Worm (Caenorhabditis elegans): ENCODE data around the gene F16G10.13.

The F16G10.13 gene

ce11 chrII:2363673-2364072 is 32.1 kb downstream of the F16G10.13 start, which contains the start of gene F43C11.11:
F43C11.11 (minus strand) TSS chrII:2363773.
- TF ChIP-seq nhr-28 (tag; optimal IDR thresholded peaks at IDR 0.05): no peak
- no peak for TF ChIP-seq lsy-2 (tag; optimal IDR thresholded peaks at IDR 0.05)
- TF ChIP-seq blmp-1 (tag; optimal IDR thresholded peaks at IDR 0.05): no peak
- TF ChIP-seq ceh-39 (tag; optimal IDR thresholded peaks at IDR 0.05): no peak
- TF ChIP-seq bed-3 (GFP tag; optimal IDR thresholded peaks at IDR 0.05): no peak
- no peak for TF ChIP-seq zip-8 (tag; optimal IDR thresholded peaks at IDR 0.05)
- TF ChIP-seq mep-1 (tag; optimal IDR thresholded peaks at IDR 0.05): no peak
- no peak for TF ChIP-seq nhr-76 (tag; optimal IDR thresholded peaks at IDR 0.05)
- no peak for TF ChIP-seq cnd-1 (tag; optimal IDR thresholded peaks at IDR 0.05)
- no peak for TF ChIP-seq unc-62 (GFP tag; optimal IDR thresholded peaks at IDR 0.05)
- TF ChIP-seq ceh-43 (GFP tag; optimal IDR thresholded peaks at IDR 0.05): no peak
- no peak for TF ChIP-seq ceh-83 (GFP tag; optimal IDR thresholded peaks at IDR 0.05)
- no peak for TF ChIP-seq M03D4.4 (tag; optimal IDR thresholded peaks at IDR 0.05)
- TF ChIP-seq unc-120 (tag; optimal IDR thresholded peaks at IDR 0.05; ENCODE audit: poor library complexity, severe bottlenecking): no peak
- no peak for TF ChIP-seq snpc-4 (tag; optimal IDR thresholded peaks at IDR 0.05)
- no peak for TF ChIP-seq sem-2 (GFP tag; optimal IDR thresholded peaks at IDR 0.05)
- TF ChIP-seq ztf-11 (tag; optimal IDR thresholded peaks at IDR 0.05): no peak

ce11 chrII:2359965-2360364 is 35.8 kb downstream of the F16G10.13 start, which contains the start of gene F43C11.16:
F43C11.16 (minus strand) TSS chrII:2360065.
- TF ChIP-seq ham-2 (GFP tag; optimal IDR thresholded peaks at IDR 0.05) (no peak), nhr-237 (tag; optimal IDR thresholded peaks at IDR 0.05) (no peak), tbx-8 (GFP tag; optimal IDR thresholded peaks at IDR 0.05) (no peak), ceh-43 (GFP tag; optimal IDR thresholded peaks at IDR 0.05) (no peak)

DNA sequence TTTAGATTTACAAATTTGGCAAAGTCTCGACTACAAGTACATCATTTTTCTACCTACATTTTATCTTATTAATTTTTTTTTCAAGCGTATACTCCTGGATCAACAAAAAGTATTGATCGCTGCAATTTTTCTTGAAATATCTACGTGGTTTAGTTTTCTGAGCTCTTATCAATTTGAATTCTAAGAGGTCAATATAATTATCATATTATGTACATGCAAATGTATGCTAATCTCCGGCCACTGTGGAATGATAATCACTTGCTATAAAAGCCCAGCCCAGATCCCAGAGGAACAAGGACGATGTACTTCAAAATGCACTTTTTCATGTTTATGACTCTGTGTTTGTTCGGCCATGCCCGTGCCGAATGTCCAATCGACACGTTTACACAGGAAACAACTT is 39.0 kb downstream of the F16G10.13 start, which contains the start of gene F43C11.1:
F43C11.1 (plus strand) TSS at position 301 of the 400 bp plus-strand sequence.
- no peak for TF ChIP-seq sem-2 (GFP tag; optimal IDR thresholded peaks at IDR 0.05)
- TF ChIP-seq ceh-43 (GFP tag; optimal IDR thresholded peaks at IDR 0.05): no peak
- TF ChIP-seq pha-4 (tag; optimal IDR thresholded peaks at IDR 0.05): no peak
- no peak for TF ChIP-seq lin-13 (tag; optimal IDR thresholded peaks at IDR 0.05)
- no peak for TF ChIP-seq hlh-1 (tag; optimal IDR thresholded peaks at IDR 0.05)
- no peak for TF ChIP-seq ces-1 (GFP tag; optimal IDR thresholded peaks at IDR 0.05)
- no peak for TF ChIP-seq mls-2 (tag; optimal IDR thresholded peaks at IDR 0.05)
- no peak for TF ChIP-seq nhr-28 (tag; optimal IDR thresholded peaks at IDR 0.05)
- no peak for TF ChIP-seq mep-1 (tag; optimal IDR thresholded peaks at IDR 0.05)
- TF ChIP-seq ztf-11 (tag; optimal IDR thresholded peaks at IDR 0.05): no peak
- TF ChIP-seq nhr-76 (tag; optimal IDR thresholded peaks at IDR 0.05): no peak
- no peak for TF ChIP-seq tbx-8 (GFP tag; optimal IDR thresholded peaks at IDR 0.05)

DNA sequence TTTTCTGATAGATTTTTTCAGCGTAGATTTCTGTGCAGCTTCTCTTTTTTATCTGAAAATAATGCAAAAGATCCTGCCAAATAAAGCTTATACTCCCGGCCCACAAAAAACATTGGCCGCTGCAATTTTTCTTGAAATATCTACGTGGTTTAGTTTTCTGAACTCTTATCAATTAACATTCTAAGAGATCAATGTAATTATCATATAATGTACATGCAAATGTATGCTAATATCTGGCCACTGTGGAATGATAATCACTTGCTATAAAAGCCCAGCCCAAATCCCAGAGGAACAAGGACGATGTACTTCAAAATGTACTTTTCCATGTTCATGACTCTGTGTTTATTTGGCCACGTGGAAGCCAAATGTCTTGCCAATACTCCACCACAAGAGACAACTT is 41.3 kb downstream of the F16G10.13 start, which contains the start of gene F43C11.2:
F43C11.2 (plus strand) TSS at position 301 of the 400 bp plus-strand sequence.
- TF ChIP-seq ztf-11 (tag; optimal IDR thresholded peaks at IDR 0.05) (no peak), unc-39 (tag; optimal IDR thresholded peaks at IDR 0.05) (no peak), nhr-76 (tag; optimal IDR thresholded peaks at IDR 0.05) (no peak), ceh-43 (GFP tag; optimal IDR thresholded peaks at IDR 0.05) (no peak), blmp-1 (tag; optimal IDR thresholded peaks at IDR 0.05) (no peak), lin-32 (GFP tag; optimal IDR thresholded peaks at IDR 0.05) (no peak), mls-2 (tag; optimal IDR thresholded peaks at IDR 0.05) (no peak), pha-4 (tag; optimal IDR thresholded peaks at IDR 0.05) (no peak), unc-120 (tag; optimal IDR thresholded peaks at IDR 0.05; ENCODE audit: poor library complexity, severe bottlenecking) (no peak), lin-13 (tag; optimal IDR thresholded peaks at IDR 0.05) (no peak), sptf-1 (tag; optimal IDR thresholded peaks at IDR 0.05) (no peak), zip-8 (tag; optimal IDR thresholded peaks at IDR 0.05) (no peak), drap-1 (GFP tag; optimal IDR thresholded peaks at IDR 0.05) (no peak), ham-2 (GFP tag; optimal IDR thresholded peaks at IDR 0.05) (no peak)

ce11 chrII:2353012-2353411 is 42.8 kb downstream of the F16G10.13 start, which contains the start of gene F43C11.3:
F43C11.3 (plus strand) TSS chrII:2353312.
- TF ChIP-seq nhr-237 (tag; optimal IDR thresholded peaks at IDR 0.05) (no peak), sptf-1 (tag; optimal IDR thresholded peaks at IDR 0.05) (no peak)

DNA sequence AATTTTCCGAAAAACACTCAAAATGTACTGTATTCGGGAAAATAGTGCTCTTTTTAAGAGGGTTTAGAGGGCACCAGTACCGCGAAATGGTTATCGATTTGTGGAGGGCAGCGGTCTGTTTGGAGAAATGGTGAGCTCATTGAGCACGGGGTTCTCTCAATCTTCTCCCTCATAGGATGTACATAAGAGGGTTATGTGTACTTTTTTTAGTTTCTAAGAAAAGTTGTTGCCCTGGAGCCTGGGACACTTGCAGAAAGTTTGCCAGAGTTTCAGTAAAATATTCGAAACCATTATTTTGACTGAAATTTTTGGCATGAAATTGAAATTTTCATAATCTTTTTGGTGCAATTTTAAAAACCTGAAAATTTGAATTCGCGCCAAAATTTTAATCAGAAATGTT is 43.2 kb downstream of the F16G10.13 start, which contains the start of gene F43C11.10:
F43C11.10 (minus strand) TSS at position 101 of the 400 bp plus-strand sequence.
- TF ChIP-seq M03D4.4 (tag; optimal IDR thresholded peaks at IDR 0.05): no peak
- TF ChIP-seq sem-2 (GFP tag; optimal IDR thresholded peaks at IDR 0.05): no peak
- no peak for TF ChIP-seq blmp-1 (tag; optimal IDR thresholded peaks at IDR 0.05)
- no peak for TF ChIP-seq pha-4 (tag; optimal IDR thresholded peaks at IDR 0.05)
- TF ChIP-seq mep-1 (tag; optimal IDR thresholded peaks at IDR 0.05): no peak
- no peak for TF ChIP-seq elt-1 (tag; optimal IDR thresholded peaks at IDR 0.05; ENCODE audit: borderline replicate concordance, insufficient read depth)
- TF ChIP-seq elt-3 (tag; optimal IDR thresholded peaks at IDR 0.05): no peak
- no peak for TF ChIP-seq ceh-43 (GFP tag; optimal IDR thresholded peaks at IDR 0.05)
- TF ChIP-seq sptf-1 (tag; optimal IDR thresholded peaks at IDR 0.05): no peak
- no peak for TF ChIP-seq nhr-28 (tag; optimal IDR thresholded peaks at IDR 0.05)
- no peak for TF ChIP-seq zip-8 (tag; optimal IDR thresholded peaks at IDR 0.05)
- TF ChIP-seq ham-2 (GFP tag; optimal IDR thresholded peaks at IDR 0.05): no peak

Data from whole organism, mixed stage, embryonic.